Fruit fly (Drosophila melanogaster) whole organism, embryonic: ENCODE results near the gene Mvb12.

Experiments
- Aef1 ChIP-seq: fragments of 200-800 bp; sonication (Bioruptor generic); IDR thresholded peaks from 3 replicates; pipeline ENCODE4 v1.3.6; 2022; ENCODE audit warnings: missing biosample characterization, missing genetic modification characterization
- Atf6 ChIP-seq: fragments of 200-800 bp; sonication (Bioruptor generic); IDR thresholded peaks from 2 replicates; pipeline ENCODE4 v1.3.6; 2022; ENCODE audit warnings: missing biosample characterization, missing genetic modification characterization
- CG10366 ChIP-seq: fragments of 200-800 bp; sonication (Bioruptor generic); IDR thresholded peaks from 2 replicates; pipeline ENCODE4 v1.3.6; 2022; ENCODE audit warnings: missing biosample characterization, missing genetic modification characterization
- CG12659 ChIP-seq: fragments of 200-800 bp; sonication (Bioruptor generic); optimal IDR thresholded peaks from 3 replicates; lab custom pipeline; 2017; ENCODE audit warnings: mild to moderate bottlenecking, missing biosample characterization, missing genetic modification reagents, missing genetic modification characterization
- CG13775 ChIP-seq: fragments of 200-800 bp; sonication (Bioruptor generic); optimal IDR thresholded peaks from 3 replicates; lab custom pipeline; 2017; ENCODE audit warnings: missing biosample characterization, mild to moderate bottlenecking, missing genetic modification characterization
- CG15269 ChIP-seq: fragments of 200-800 bp; sonication (Bioruptor generic); optimal IDR thresholded peaks from 2 replicates; lab custom pipeline; 2018; ENCODE audit warnings: missing biosample characterization, mild to moderate bottlenecking, missing genetic modification characterization, moderate library complexity
- CG17361 ChIP-seq: fragments of 200-800 bp; sonication (Bioruptor generic); IDR thresholded peaks from 3 replicates; pipeline ENCODE4 v1.3.6; 2022; ENCODE audit warnings: missing biosample characterization, missing genetic modification characterization
- CG17829 ChIP-seq: fragments of 200-800 bp; optimal IDR thresholded peaks from 2 replicates; lab custom pipeline; 2019; ENCODE audit warnings: missing biosample characterization, mild to moderate bottlenecking, missing genetic modification characterization, moderate library complexity
- CG18599 ChIP-seq: fragments of 200-800 bp; sonication (Bioruptor generic); optimal IDR thresholded peaks from 3 replicates; lab custom pipeline; 2017; ENCODE audit warnings: missing biosample characterization, missing genetic modification characterization, mild to moderate bottlenecking, moderate library complexity, missing genetic modification reagents
- CG30020 ChIP-seq: fragments of 200-800 bp; optimal IDR thresholded peaks from 2 replicates; lab custom pipeline; 2019; ENCODE audit warnings: missing biosample characterization, mild to moderate bottlenecking, missing genetic modification characterization, moderate library complexity
- CG34224 ChIP-seq: fragments of 200-800 bp; sonication (Bioruptor generic); IDR thresholded peaks from 3 replicates; pipeline ENCODE4 v1.3.6; 2022; ENCODE audit warnings: missing biosample characterization, missing genetic modification characterization; ENCODE audit not compliant: partially characterized antibody
- CG4707 ChIP-seq: fragments of 200-800 bp; sonication (Bioruptor generic); optimal IDR thresholded peaks from 2 replicates; lab custom pipeline; 2018; ENCODE audit warnings: missing biosample characterization, mild to moderate bottlenecking, missing genetic modification characterization, moderate library complexity
- CG6175 ChIP-seq: fragments of 200-800 bp; sonication (Bioruptor generic); IDR thresholded peaks from 3 replicates; pipeline ENCODE4 v1.3.6; 2022; ENCODE audit warnings: missing biosample characterization, missing genetic modification characterization
- CG7556 ChIP-seq: fragments of 200-800 bp; sonication (Bioruptor generic); optimal IDR thresholded peaks from 2 replicates; lab custom pipeline; 2017; ENCODE audit warnings: missing biosample characterization, mild to moderate bottlenecking, missing genetic modification characterization
- CG8290 ChIP-seq, 3 experiments: fragments of 200-800 bp; sonication (Bioruptor generic); optimal IDR thresholded peaks; 2 replicates each; lab custom pipeline; 2016 to 2019; ENCODE audit warnings: missing biosample characterization in 3 of 3, missing genetic modification characterization in 3 of 3, mild to moderate bottlenecking in 2 of 3, moderate library complexity in 1 of 3
- CG8388 ChIP-seq: fragments of 200-800 bp; sonication (Bioruptor generic); optimal IDR thresholded peaks from 2 replicates; lab custom pipeline; 2019; ENCODE audit warnings: missing biosample characterization, mild to moderate bottlenecking, missing genetic modification characterization, moderate library complexity
- CG9797 ChIP-seq: fragments of 200-800 bp; sonication (Bioruptor generic); optimal IDR thresholded peaks from 3 replicates; lab custom pipeline; 2018; ENCODE audit warnings: missing biosample characterization, mild to moderate bottlenecking, missing genetic modification characterization
- D ChIP-seq, 2 experiments: fragments of 200-800 bp in 1 of 2; fragments of >200 bp in 1 of 2; sonication (Bioruptor generic) in 1 of 2; optimal IDR thresholded peaks; 2 replicates in 1 of 2; 3 replicates in 1 of 2; lab custom pipeline; 2017; ENCODE audit warnings: mild to moderate bottlenecking in 1 of 2, missing biosample characterization in 1 of 2, missing genetic modification characterization in 1 of 2, missing genetic modification reagents in 1 of 2
- Dp ChIP-seq: fragments of 200-800 bp; sonication (Bioruptor generic); optimal IDR thresholded peaks from 2 replicates; lab custom pipeline; 2018; ENCODE audit warnings: missing biosample characterization, mild to moderate bottlenecking, missing genetic modification characterization, moderate library complexity
- E2f1 ChIP-seq: fragments of 200-800 bp; sonication (Bioruptor generic); IDR thresholded peaks from 2 replicates; pipeline ENCODE4 v1.3.6; 2022; ENCODE audit warnings: missing biosample characterization, missing genetic modification characterization
- HHEX ChIP-seq: fragments of 200-800 bp; sonication (Bioruptor generic); optimal IDR thresholded peaks from 3 replicates; lab custom pipeline; 2017; ENCODE audit warnings: missing biosample characterization, mild to moderate bottlenecking, missing genetic modification characterization, missing genetic modification reagents
- HLH3B ChIP-seq: fragments of 200-800 bp; sonication (Bioruptor generic); IDR thresholded peaks from 2 replicates; pipeline ENCODE4 v1.3.6; 2022; ENCODE audit warnings: missing biosample characterization, missing genetic modification characterization
- HLH4C ChIP-seq: fragments of 200-800 bp; sonication (Bioruptor generic); IDR thresholded peaks from 3 replicates; pipeline ENCODE4 v1.3.6; 2022; ENCODE audit warnings: missing biosample characterization, missing genetic modification characterization; ENCODE audit not compliant: partially characterized antibody
- Hmr ChIP-seq: fragments of 200-800 bp; sonication (Bioruptor generic); optimal IDR thresholded peaks from 3 replicates; lab custom pipeline; 2017; ENCODE audit warnings: mild to moderate bottlenecking, missing biosample characterization, missing genetic modification reagents, missing genetic modification characterization
- Med ChIP-seq: fragments of 200-800 bp; sonication (Bioruptor generic); peaks from one replicate; lab custom pipeline; 2016; ENCODE audit warnings: missing biosample characterization, missing genetic modification characterization, mild to moderate bottlenecking, inconsistent platforms, moderate library complexity
- Neu2 ChIP-seq: fragments of 200-800 bp; sonication (Bioruptor generic); optimal IDR thresholded peaks from 3 replicates; lab custom pipeline; 2016; ENCODE audit warnings: missing biosample characterization, missing genetic modification characterization, borderline replicate concordance
- NfI ChIP-seq: fragments of 200-800 bp; sonication (Bioruptor generic); optimal IDR thresholded peaks from 3 replicates; lab custom pipeline; 2018; ENCODE audit warnings: missing biosample characterization, mild to moderate bottlenecking, missing genetic modification characterization, moderate library complexity
- PHDP ChIP-seq: fragments of 200-800 bp; sonication (Bioruptor generic); optimal IDR thresholded peaks from 3 replicates; lab custom pipeline; 2018; ENCODE audit warnings: missing biosample characterization, mild to moderate bottlenecking, missing genetic modification characterization, moderate library complexity
- Ravus ChIP-seq: fragments of 200-800 bp; sonication (Bioruptor generic); IDR thresholded peaks from 2 replicates; pipeline ENCODE4 v1.3.6; 2022; ENCODE audit warnings: missing biosample characterization, missing genetic modification characterization
- Tbp ChIP-seq: fragments of >200 bp; optimal IDR thresholded peaks from 2 replicates; lab custom pipeline; 2018; ENCODE audit warnings: missing biosample characterization, missing genetic modification characterization
- br ChIP-seq: fragments of >200 bp; optimal IDR thresholded peaks from 2 replicates; lab custom pipeline; 2017
- bsh ChIP-seq, 2 experiments: fragments of 200-800 bp; sonication (Bioruptor generic); optimal IDR thresholded peaks; 2 replicates each; lab custom pipeline; 2017 to 2018; ENCODE audit warnings: mild to moderate bottlenecking in 2 of 2, missing biosample characterization in 2 of 2, missing genetic modification characterization in 2 of 2, moderate library complexity in 1 of 2
- crp ChIP-seq, 2 experiments: fragments of 200-800 bp; sonication (Bioruptor generic); optimal IDR thresholded peaks; 2 replicates in 1 of 2; 3 replicates in 1 of 2; lab custom pipeline; 2017; ENCODE audit warnings: missing biosample characterization in 2 of 2, missing genetic modification characterization in 2 of 2, mild to moderate bottlenecking in 1 of 2, moderate library complexity in 1 of 2
- dm ChIP-seq: fragments of 200-800 bp; sonication (Bioruptor generic); optimal IDR thresholded peaks from 3 replicates; lab custom pipeline; 2016; ENCODE audit warnings: missing biosample characterization, missing genetic modification characterization
- dmrt99B ChIP-seq: fragments of 200-800 bp; sonication (Bioruptor generic); optimal IDR thresholded peaks from 2 replicates; lab custom pipeline; 2018; ENCODE audit warnings: missing biosample characterization, mild to moderate bottlenecking, missing genetic modification characterization, moderate library complexity
- gro ChIP-seq: fragments of 200-800 bp; sonication (Bioruptor generic); optimal IDR thresholded peaks from 2 replicates; lab custom pipeline; 2016; ENCODE audit warnings: missing biosample characterization, missing genetic modification characterization
- inv ChIP-seq: fragments of 200-800 bp; sonication (Bioruptor generic); IDR thresholded peaks from 2 replicates; pipeline ENCODE4 v1.3.6; 2022; ENCODE audit warnings: missing biosample characterization, missing genetic modification characterization; ENCODE audit not compliant: partially characterized antibody
- mirr ChIP-seq: fragments of 200-800 bp; sonication (Bioruptor generic); optimal IDR thresholded peaks from 3 replicates; lab custom pipeline; 2018; ENCODE audit warnings: missing biosample characterization, mild to moderate bottlenecking, missing genetic modification characterization
- mld ChIP-seq: fragments of 200-800 bp; sonication (Bioruptor generic); IDR thresholded peaks from 3 replicates; pipeline ENCODE4 v1.3.6; 2022; ENCODE audit warnings: missing biosample characterization, missing genetic modification characterization; ENCODE audit not compliant: partially characterized antibody
- pzg ChIP-seq: fragments of 200-800 bp; sonication (Bioruptor generic); optimal IDR thresholded peaks from 3 replicates; lab custom pipeline; 2018; ENCODE audit warnings: missing biosample characterization, mild to moderate bottlenecking, missing genetic modification characterization, moderate library complexity
- ranshi ChIP-seq: fragments of 200-800 bp; sonication (Bioruptor generic); IDR thresholded peaks from 2 replicates; pipeline ENCODE4 v1.3.6; 2022; ENCODE audit warnings: missing biosample characterization, missing genetic modification characterization
- run ChIP-seq: fragments of 200-800 bp; sonication (Bioruptor generic); optimal IDR thresholded peaks from 3 replicates; lab custom pipeline; 2018; ENCODE audit warnings: missing biosample characterization, mild to moderate bottlenecking, missing genetic modification characterization
- sens-2 ChIP-seq: fragments of 200-800 bp; sonication (Bioruptor generic); IDR thresholded peaks from 2 replicates; pipeline ENCODE4 v1.3.6; 2022; ENCODE audit warnings: missing biosample characterization, missing genetic modification characterization
- sima ChIP-seq: fragments of 200-800 bp; sonication (Bioruptor generic); optimal IDR thresholded peaks from 2 replicates; lab custom pipeline; 2016; ENCODE audit warnings: missing biosample characterization, missing genetic modification characterization
- tna ChIP-seq: fragments of 200-800 bp; sonication (Bioruptor generic); IDR thresholded peaks from 2 replicates; pipeline ENCODE4 v1.3.6; 2022; ENCODE audit warnings: missing biosample characterization, missing genetic modification characterization; ENCODE audit not compliant: partially characterized antibody
- tx ChIP-seq: fragments of 200-800 bp; sonication (Bioruptor generic); optimal IDR thresholded peaks from 2 replicates; lab custom pipeline; 2016; ENCODE audit warnings: missing biosample characterization, missing genetic modification characterization
- vnd ChIP-seq: fragments of 200-800 bp; sonication (Bioruptor generic); IDR thresholded peaks from 3 replicates; pipeline ENCODE4 v1.3.6; 2022; ENCODE audit warnings: missing biosample characterization, missing genetic modification characterization; ENCODE audit not compliant: partially characterized antibody
- wdn ChIP-seq: fragments of 200-800 bp; sonication (Bioruptor generic); IDR thresholded peaks from 2 replicates; pipeline ENCODE4 v1.3.6; 2022; ENCODE audit warnings: missing biosample characterization, missing genetic modification characterization
- zen ChIP-seq: fragments of 200-800 bp; sonication (Bioruptor generic); optimal IDR thresholded peaks from 3 replicates; lab custom pipeline; 2018; ENCODE audit warnings: missing biosample characterization, mild to moderate bottlenecking, missing genetic modification characterization, moderate library complexity

Gene Mvb12

DNA sequence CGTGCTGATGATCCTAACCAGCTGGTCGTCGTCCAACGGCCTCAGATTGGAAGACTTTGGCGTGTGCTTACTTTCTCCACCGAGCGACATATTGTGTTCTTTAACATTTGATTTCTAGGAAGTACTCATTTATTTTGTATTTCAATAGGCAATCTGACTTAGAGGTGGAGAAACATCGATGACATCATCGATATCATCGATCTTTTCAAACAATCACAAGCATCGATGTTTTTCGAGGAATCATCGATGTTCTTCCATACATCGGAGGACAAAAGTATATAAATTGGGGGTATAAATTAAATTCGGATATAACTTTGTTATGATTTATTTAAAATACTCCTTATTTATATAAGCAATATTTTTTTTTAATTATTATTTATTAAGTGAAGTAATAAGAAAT is 10.8 kb downstream of the Mvb12 start, which contains the start of gene Swt1 (continued):
- TF ChIP-seq CG10366 (no peak), CG9797 (GFP tag; lab: Kevin White, UChicago) (no peak), run (no peak), CG12659 (GFP tag; lab: Kevin White, UChicago) (peak; percentile 5), CG4707 (GFP tag; lab: Kevin White, UChicago) (no peak), Atf6 (GFP tag; lab: Robert Waterston, UW) (no peak), dmrt99B (no peak), zen (tag; lab: Kevin White, UChicago) (no peak), CG13775 (GFP tag; lab: Kevin White, UChicago) (no peak), D (optimal IDR thresholded peaks at IDR 0.05; lab: Kevin White, UChicago) (no peak), D (GFP tag; optimal IDR thresholded peaks at IDR 0.05; lab: Kevin White, UChicago) (no peak), Hmr (GFP tag; lab: Kevin White, UChicago) (peak; percentile 13), ranshi (GFP tag; lab: Robert Waterston, UW) (no peak), CG8290 (GFP tag; optimal IDR thresholded peaks at IDR 0.05; lab: Kevin White, UChicago) (peak; percentile 72), CG8290 (tag; optimal IDR thresholded peaks at IDR 0.05; lab: Kevin White, UChicago) (peak; percentile 91 to 93), mld (peak; percentile 85; the same call in 2 of the 3 replicates), CG7556 (GFP tag; lab: Kevin White, UChicago) (no peak), CG18599 (GFP tag; lab: Kevin White, UChicago) (no peak), mirr (GFP tag; lab: Kevin White, UChicago) (no peak), E2f1 (GFP tag; lab: Robert Waterston, UW) (no peak), Med (GFP tag; lab: Kevin White, UChicago) (peak; percentile 81), CG6175 (GFP tag; lab: Robert Waterston, UW) (no peak), br (lab: Kevin White, UChicago) (no peak), dm (GFP tag; lab: Kevin White, UChicago) (no peak), tna (GFP tag; lab: Robert Waterston, UW) (peak; percentile 74), CG30020 (tag; lab: Kevin White, UChicago) (peak; percentile 6), sens-2 (GFP tag; lab: Robert Waterston, UW) (no peak), inv (peak; percentile 87), crp (GFP tag; optimal IDR thresholded peaks at IDR 0.05; lab: Kevin White, UChicago) (no peak), CG17361 (no peak), HLH4C (GFP tag; lab: Robert Waterston, UW) (peak; percentile 95), Dp (no peak), vnd (peak; percentile 88), Ravus (GFP tag; lab: Robert Waterston, UW) (no peak), CG8388 (GFP tag; lab: Kevin White, UChicago) (no peak), sima (GFP tag; lab: Kevin White, UChicago) (no peak), CG34224 (GFP tag; lab: Robert Waterston, UW) (peak; percentile 94), HHEX (GFP tag; lab: Kevin White, UChicago) (no peak), Aef1 (GFP tag; lab: Robert Waterston, UW) (no peak), Neu2 (GFP tag; lab: Kevin White, UChicago) (no peak), gro (GFP tag; lab: Kevin White, UChicago) (no peak), CG15269 (tag; lab: Kevin White, UChicago) (no peak), bsh (GFP tag; optimal IDR thresholded peaks at IDR 0.05; lab: Kevin White, UChicago) (no peak), CG17829 (no peak), HLH3B (GFP tag; lab: Robert Waterston, UW) (no peak), wdn (GFP tag; lab: Robert Waterston, UW) (no peak), PHDP (tag; lab: Kevin White, UChicago) (no peak), pzg (peak; percentile 53), NfI (GFP tag; lab: Kevin White, UChicago) (no peak), Tbp (no peak), tx (GFP tag; lab: Kevin White, UChicago) (no peak)
